Fruit fly (Drosophila melanogaster): ENCODE results near the gene 825-Oak.

The 825-Oak gene

dm6 chr3L:19516547-19516946 is 44.5 kb upstream of the 825-Oak start (continued):
- TF ChIP-seq hkb (optimal IDR thresholded peaks at IDR 0.05) (no peak), hkb (GFP tag; IDR thresholded peaks at IDR 0.05) (no peak; the same call in 1 of the 2 replicates), CG12071 (GFP tag; optimal IDR thresholded peaks at IDR 0.05) (peak; percentile 82), rib (GFP tag; IDR thresholded peaks at IDR 0.05) (no peak; the same call in 1 of the 2 replicates), Tbp (GFP tag; optimal IDR thresholded peaks at IDR 0.05) (no peak), oc (tag; optimal IDR thresholded peaks at IDR 0.05) (peak; percentile 44), croc (GFP tag; conservative IDR thresholded peaks at IDR 0.05) (peak; percentile 87), CG2875 (GFP tag; optimal IDR thresholded peaks at IDR 0.05) (peak; percentile 85), br (optimal IDR thresholded peaks at IDR 0.05) (no peak), Hr39 (optimal IDR thresholded peaks at IDR 0.05) (no peak), CG17829 (tag; optimal IDR thresholded peaks at IDR 0.05) (peak; percentile 82), Dll (GFP tag; IDR thresholded peaks at IDR 0.05; ENCODE audit: partially characterized antibody) (no peak), CG18262 (tag; optimal IDR thresholded peaks at IDR 0.05) (peak; percentile 76), wor (GFP tag; IDR thresholded peaks at IDR 0.05) (peak; percentile 60), CG4424 (GFP tag; optimal IDR thresholded peaks at IDR 0.05) (peak; percentile 94), nmo (GFP tag; optimal IDR thresholded peaks at IDR 0.05) (peak; percentile 87), sd (tag; optimal IDR thresholded peaks at IDR 0.05) (no peak), CG2116 (GFP tag; optimal IDR thresholded peaks at IDR 0.05) (peak; percentile 65), CG7271 (tag; optimal IDR thresholded peaks at IDR 0.05) (peak; percentile 92), lola (GFP tag; optimal IDR thresholded peaks at IDR 0.05) (no peak), da (GFP tag; optimal IDR thresholded peaks at IDR 0.05) (peak; percentile 74), eve (GFP tag; optimal IDR thresholded peaks at IDR 0.05) (no peak), danr (GFP tag; IDR thresholded peaks at IDR 0.05) (peak; percentile 80), Dip3 (GFP tag; optimal IDR thresholded peaks at IDR 0.05) (peak; percentile 82), CG10147 (GFP tag; optimal IDR thresholded peaks at IDR 0.05) (peak; percentile 81), HmgD (GFP tag; optimal IDR thresholded peaks at IDR 0.05) (peak; percentile 97), p53 (GFP tag; optimal IDR thresholded peaks at IDR 0.05) (peak; percentile 95), Rx (GFP tag; IDR thresholded peaks at IDR 0.05) (peak; percentile 97), CG6813 (GFP tag; optimal IDR thresholded peaks at IDR 0.05) (peak; percentile 76), CG9817 (tag; optimal IDR thresholded peaks at IDR 0.05) (peak; percentile 96), ara (GFP tag; IDR thresholded peaks at IDR 0.05) (peak; percentile 75; the same call in 1 of the 2 replicates), CG7357 (GFP tag; IDR thresholded peaks at IDR 0.05) (peak; percentile 76), Drgx (GFP tag; IDR thresholded peaks at IDR 0.05) (peak; percentile 33; the same call in 1 of the 2 replicates), jigr1 (GFP tag; IDR thresholded peaks at IDR 0.05) (peak; percentile 31; the same call in 1 of the 3 replicates), CG6254 (GFP tag; optimal IDR thresholded peaks at IDR 0.05) (no peak), pfk (GFP tag; optimal IDR thresholded peaks at IDR 0.05) (peak; percentile 62), cg (GFP tag; optimal IDR thresholded peaks at IDR 0.05) (no peak), CG18476 (GFP tag; optimal IDR thresholded peaks at IDR 0.05) (peak; percentile 73), CG13894 (tag; optimal IDR thresholded peaks at IDR 0.05) (peak; percentile 78), Dp (GFP tag; optimal IDR thresholded peaks at IDR 0.05) (no peak), sr (GFP tag; IDR thresholded peaks at IDR 0.05) (peak; percentile 93), nom (GFP tag; optimal IDR thresholded peaks at IDR 0.05) (no peak), CG14441 (GFP tag; IDR thresholded peaks at IDR 0.05) (peak; percentile 92), vnd (GFP tag; IDR thresholded peaks at IDR 0.05; ENCODE audit: partially characterized antibody) (peak; percentile 49; the same call in 2 of the 3 replicates), CG10654 (GFP tag; optimal IDR thresholded peaks at IDR 0.05) (peak; percentile 97), ac (GFP tag; optimal IDR thresholded peaks at IDR 0.05) (peak; percentile 27), CG3995 (GFP tag; optimal IDR thresholded peaks at IDR 0.05) (peak; percentile 59), chif (GFP tag; optimal IDR thresholded peaks at IDR 0.05) (peak; percentile 85 to 94), en (GFP tag; optimal IDR thresholded peaks at IDR 0.05) (peak; percentile 90), crol (GFP tag; IDR thresholded peaks at IDR 0.05) (no peak; the same call in 1 of the 2 replicates), CG33213 (GFP tag; optimal IDR thresholded peaks at IDR 0.05) (peak; percentile 95), tgo (GFP tag; IDR thresholded peaks at IDR 0.05) (peak; percentile 91)
